Worm (Caenorhabditis elegans): ENCODE measurements around the gene pals-33.

pals-33 gene

DNA sequence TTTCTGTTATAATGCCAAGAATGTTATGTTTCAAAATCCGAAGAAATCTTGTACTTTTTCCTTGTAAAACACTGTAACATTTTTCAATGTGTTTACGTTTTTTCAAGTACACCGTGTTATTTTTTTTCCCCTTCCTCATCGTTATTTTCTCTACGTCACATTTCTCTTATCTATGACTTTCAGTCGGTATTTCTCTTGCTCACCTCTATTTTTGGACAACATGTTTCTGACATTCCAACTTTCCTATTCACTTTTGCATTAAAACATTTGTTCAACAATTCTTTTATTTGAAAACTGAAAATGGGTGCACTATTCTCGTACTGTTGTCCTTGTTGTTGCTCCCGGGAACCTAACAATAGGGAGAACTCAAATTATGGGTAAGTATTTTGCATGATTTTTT, at the start of gene pals-33:
TSS of gene pals-33 (plus strand) at position 301 of the 400 bp plus-strand sequence.
- no peak for TF ChIP-seq unc-62 (GFP tag; optimal IDR thresholded peaks at IDR 0.05)

DNA sequence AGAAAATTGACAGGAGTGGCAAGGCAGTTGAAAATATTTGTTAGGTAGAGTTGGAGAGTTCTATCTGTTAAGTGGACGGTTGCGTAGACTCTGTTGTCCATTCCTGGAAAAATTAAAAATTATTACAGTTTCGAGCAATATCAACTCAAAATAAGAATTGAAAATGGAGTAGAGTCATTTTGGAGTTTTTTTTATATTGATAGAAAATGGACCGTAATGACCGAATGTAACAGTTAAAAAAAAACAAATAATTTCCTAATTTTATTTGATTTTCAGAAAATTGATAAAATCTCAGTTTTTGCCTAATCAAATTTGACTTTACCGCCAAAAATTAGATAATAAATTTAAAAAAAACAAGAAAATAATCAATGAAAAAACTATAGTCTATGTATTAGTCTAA, 46.2 kb upstream of the pals-33 start, which contains the start of gene F59B1.4:
TSS of gene F59B1.4 (minus strand) at position 101 of the 400 bp plus-strand sequence.
- no peak for TF ChIP-seq unc-62 (GFP tag; optimal IDR thresholded peaks at IDR 0.05)

DNA sequence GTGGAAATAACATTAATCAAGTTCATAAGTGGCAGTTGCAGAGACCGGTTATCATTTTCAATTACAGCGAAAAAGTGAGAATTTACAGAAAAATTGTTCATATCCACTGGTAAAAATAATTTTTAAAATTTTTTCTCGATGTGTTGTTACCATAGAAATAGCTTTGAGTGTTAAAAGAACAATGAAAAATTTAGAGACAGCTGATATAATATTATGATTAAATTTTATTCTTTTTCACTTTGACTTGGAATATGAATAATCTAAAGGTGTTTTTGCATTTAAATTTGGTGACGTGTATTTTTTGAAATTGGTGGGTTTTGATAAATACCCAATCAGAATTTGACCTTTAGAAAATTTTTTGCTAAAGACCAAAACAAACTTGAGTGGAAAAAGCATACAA, 41.6 kb upstream of the pals-33 start, which contains the start of gene F59B1.6:
TSS of gene F59B1.6 (minus strand) at position 101 of the 400 bp plus-strand sequence.
- TF ChIP-seq unc-62 (GFP tag; optimal IDR thresholded peaks at IDR 0.05) = no peak

DNA sequence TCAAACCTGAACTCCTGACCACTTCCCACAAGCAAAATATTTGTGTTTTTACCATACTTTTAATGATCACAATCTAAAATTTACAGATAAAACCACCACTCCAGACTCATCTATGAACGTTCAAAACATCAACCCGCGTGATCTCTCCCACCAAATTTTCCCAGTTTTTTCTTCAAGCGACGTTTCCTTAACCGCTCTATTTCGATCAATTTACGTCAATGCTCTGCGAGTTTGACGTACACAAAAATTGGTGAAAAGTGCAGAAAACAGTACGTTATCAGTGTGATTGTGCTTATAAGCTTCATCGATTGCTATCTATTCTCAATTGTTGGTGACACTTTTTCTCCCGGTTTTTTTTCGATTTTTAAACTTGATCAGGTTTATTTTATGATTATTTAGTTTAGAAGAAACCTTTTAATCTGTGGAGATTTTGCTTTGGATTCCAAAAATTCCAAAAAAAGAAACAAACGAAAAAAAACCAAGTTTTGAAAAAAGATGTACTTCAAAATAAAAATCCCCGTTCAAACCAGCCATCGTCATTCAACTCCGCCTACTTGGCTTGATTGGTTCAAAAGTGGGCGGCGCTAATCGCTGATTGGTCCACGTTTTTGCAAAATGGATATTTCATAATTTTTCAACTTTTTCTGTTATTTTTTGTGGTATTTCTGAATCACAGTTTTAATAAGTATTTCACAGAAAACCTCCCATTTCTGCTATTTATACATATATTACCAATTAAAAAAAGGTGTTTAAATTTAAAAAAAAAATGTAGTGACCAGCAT, 40.7 kb upstream of the pals-33 start:
- no peak for TF ChIP-seq unc-62 (GFP tag; optimal IDR thresholded peaks at IDR 0.05)

DNA sequence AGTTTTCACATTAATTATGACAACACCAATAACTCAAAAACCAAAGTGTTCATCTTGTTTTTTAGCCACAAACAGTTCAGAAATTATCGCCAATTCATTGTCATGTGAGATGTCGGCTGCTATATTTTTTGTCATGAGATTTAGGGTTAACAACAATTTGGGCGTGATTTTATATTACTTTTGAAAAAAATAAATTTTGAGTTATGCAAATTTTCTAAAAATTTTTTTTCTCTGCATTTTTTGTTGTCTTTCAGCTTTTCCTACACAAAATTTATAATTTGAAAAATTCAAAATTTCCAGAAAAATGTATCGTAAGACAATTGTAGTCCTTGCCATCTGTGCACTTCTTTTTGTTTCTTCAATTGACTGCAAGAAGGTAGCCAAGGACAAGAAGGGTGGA, 40.1 kb upstream of the pals-33 start, which contains the start of gene F59B1.2:
TSS of gene F59B1.2 (plus strand) at position 301 of the 400 bp plus-strand sequence.
- TF ChIP-seq unc-62 (GFP tag; optimal IDR thresholded peaks at IDR 0.05) = no peak

DNA sequence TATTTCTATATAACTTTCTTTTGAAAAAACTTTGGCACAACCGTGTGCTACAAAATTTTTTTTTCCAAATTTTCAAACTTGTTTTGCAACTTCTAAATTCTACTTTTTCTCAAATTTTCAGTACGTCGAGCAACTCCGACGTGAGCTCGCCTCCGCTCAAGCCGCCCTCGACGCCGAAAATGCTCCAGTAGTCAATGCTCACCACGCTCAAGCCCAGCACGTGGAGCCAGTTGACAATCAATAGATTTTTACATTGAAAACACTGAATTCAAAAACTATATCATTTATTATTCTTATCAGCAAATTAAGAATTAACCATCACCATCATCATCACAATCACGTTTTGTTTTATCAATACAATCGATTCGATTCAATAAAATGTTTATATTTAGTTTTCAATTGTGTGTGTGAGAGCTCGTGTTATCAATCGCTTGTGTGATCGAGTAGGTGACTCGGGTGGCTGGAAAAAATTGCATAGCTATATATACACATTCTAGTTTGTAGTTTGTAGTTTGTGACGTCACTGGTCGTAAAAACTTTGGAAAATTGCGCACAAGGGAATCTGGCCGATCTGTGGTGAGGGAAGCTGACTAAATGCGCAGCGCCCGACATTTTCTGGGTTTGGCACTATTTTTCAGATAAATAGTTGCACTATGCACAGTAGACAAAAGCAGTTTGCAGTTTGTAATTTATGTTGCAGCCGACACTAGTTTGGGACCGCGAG, 38.7 kb upstream of the pals-33 start:
- no peak for TF ChIP-seq unc-62 (GFP tag; optimal IDR thresholded peaks at IDR 0.05)

DNA sequence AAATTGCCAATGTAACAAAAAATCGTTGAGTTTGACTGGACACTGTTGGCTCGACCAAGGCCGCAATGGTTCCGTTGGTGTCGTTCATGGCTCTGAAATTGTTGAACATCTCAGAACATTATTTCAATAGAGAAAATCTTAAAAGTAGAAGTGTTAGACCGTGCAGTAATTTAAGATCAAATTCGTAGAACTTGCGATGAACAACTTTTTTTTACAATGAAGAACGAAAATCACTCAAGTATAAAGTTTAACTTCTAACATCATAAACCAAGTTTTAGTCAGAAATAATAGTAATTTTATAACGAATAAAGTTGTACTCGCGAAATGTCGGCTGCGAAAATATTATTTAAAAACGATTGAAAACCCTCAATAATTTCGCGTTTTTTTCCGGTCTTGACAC, 36.1 kb upstream of the pals-33 start, which contains the start of gene srx-41:
TSS of gene srx-41 (minus strand) at position 101 of the 400 bp plus-strand sequence.
- no peak for TF ChIP-seq unc-62 (GFP tag; optimal IDR thresholded peaks at IDR 0.05)

DNA sequence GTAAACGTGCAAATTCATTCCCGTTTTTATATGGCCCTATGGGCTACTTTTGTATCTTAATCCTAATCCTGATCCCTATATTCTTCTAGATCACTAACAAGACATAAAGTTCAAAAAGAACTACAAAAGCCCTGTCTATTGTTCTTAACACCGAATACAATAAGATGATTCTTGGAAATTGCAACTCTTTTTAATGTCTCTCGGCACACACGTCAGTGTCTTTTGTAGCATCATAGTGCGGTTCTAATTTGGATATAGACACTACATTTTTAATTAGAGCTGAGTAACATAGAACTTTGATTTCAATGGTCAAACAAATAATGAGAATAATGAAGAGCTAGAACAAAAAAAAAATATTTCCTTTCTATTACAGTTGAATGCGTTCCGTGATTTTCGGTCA, 33.3 kb upstream of the pals-33 start:
- no peak for TF ChIP-seq unc-62 (GFP tag; optimal IDR thresholded peaks at IDR 0.05)

DNA sequence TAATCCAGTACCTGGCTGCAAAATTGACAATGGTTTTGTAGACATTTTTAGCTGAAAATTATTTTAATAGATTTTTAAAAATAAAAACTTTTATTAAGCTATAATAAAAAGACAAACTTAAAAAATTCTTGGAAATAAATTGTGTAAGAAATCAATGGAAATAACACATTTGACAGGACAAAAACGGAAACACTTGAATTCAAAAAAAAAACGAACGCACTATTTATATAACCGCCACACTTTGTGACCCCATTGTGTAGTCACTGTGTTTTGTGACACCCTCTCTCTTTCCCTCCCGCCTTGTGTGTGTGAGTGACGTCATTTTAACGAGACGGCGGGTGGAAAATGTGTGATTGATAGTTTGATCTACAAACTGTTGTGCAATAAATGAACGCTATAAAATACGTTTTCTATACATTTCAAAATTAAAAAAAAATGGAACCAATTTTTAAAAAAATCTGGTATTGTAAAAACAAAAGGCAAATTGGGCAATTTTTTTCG, 28.9 kb upstream of the pals-33 start, which contains the start of gene F59B1.8:
TSS of gene F59B1.8 (minus strand) at position 51 of the 501 bp plus-strand sequence.
- no peak for TF ChIP-seq unc-62 (GFP tag; optimal IDR thresholded peaks at IDR 0.05)

DNA sequence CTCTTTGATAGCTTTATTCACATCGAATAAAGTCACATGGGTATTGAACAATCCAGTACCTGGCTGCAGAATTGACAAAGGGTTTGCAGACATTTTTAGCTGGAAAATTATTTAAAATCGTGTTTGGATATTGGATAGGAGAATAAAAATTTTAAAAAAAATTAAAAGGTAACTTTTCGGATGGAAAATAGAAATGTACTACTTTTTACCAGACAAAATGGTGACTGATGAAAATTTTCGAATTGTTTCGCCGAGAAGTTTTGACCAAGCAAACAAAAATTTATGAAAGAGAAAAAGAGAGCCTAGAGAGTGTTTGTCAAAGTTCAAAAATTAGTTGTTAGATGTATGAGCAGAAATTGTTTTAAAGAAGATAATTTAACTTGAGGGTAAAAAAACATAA, 25.3 kb upstream of the pals-33 start, which contains the start of gene F59B1.10:
TSS of gene F59B1.10 (minus strand) at position 101 of the 400 bp plus-strand sequence.
- TF ChIP-seq unc-62 (GFP tag; optimal IDR thresholded peaks at IDR 0.05) = no peak

DNA sequence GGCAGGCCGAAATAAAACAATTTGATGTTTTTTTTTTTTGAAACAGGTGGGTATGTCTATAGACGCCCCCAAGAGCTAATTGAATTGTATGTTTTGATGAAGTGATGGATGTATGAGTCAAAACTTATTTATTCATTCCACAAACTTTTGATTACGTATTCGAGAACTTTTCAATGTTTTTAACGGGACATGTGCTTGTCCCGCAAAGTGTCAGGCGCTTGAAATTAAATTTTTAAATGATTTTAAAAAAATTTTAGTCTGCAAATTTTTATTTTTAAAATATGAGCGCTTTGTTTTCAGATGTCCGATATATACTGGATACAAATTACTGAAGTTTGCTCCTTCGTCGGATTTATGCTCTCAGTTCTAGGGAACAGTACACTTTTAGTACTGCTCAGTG, 23.7 kb upstream of the pals-33 start, which contains the start of gene str-114:
TSS of gene str-114 (plus strand) at position 301 of the 400 bp plus-strand sequence.
- TF ChIP-seq unc-62 (GFP tag; optimal IDR thresholded peaks at IDR 0.05) = no peak

DNA sequence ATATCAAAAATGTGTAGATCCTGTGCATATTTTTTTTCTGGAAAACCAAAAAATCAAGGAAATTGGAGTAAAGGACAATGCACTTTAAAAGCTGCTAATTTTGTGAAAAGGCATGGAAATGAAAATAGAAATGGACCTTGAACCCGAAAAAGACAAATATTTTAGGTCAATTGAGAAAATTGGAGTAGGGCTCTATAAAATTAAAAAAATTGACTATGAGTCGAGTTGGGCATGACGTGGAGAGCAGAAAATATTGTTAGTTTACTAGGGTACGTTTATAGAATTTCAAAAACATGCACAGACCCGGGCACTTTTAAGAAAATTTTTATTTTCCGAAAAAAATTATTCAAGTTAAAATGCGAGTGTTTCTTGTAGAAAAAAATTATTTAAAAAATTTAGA, 13.7 kb upstream of the pals-33 start, which contains the start of gene acr-23:
TSS of gene acr-23 (minus strand) at position 101 of the 400 bp plus-strand sequence.
- no peak for TF ChIP-seq unc-62 (GFP tag; optimal IDR thresholded peaks at IDR 0.05)

DNA sequence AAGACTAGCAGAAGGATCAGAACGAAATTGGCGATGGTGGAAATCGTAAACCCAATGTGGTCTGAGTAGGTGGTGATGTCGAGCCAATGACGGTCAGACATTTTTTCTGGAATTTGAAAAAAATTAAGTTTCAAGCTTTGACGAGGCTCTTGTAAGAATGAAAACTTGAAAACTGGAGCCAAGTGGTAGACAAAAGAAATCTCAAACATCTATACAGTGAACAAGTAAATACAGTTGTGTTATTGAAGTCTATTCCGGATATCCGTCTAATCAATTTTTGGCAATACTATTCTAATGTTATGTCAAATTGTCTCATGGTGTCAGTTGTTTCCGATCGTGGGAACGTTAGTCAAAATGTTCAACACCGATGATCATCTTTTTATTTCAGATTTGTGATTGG, 6.3 kb upstream of the pals-33 start, which contains the start of gene str-113:
TSS of gene str-113 (minus strand) at position 101 of the 400 bp plus-strand sequence.
- no peak for TF ChIP-seq unc-62 (GFP tag; optimal IDR thresholded peaks at IDR 0.05)

DNA sequence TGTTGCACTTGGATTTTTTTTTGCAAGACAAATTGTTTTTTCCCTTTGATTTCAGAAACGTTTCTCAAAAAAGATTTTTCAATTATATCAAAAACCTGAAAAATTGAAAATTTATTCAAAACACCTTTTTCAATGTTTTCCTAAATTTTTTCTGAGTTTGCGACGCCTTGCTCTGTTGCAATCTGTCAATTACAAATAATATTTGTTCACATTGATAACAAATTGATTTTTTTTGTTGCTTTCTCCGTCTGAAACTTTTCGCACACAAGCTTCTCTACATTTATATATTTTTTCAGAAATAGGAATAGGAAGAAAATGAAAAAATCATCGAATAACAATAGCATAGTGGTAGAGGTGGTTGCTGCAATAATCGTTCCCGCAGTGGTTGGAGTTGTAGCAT, 4.7 kb upstream of the pals-33 start, which contains the start of gene Y39H10B.2:
TSS of gene Y39H10B.2 (plus strand) at position 301 of the 400 bp plus-strand sequence.
- no peak for TF ChIP-seq unc-62 (GFP tag; optimal IDR thresholded peaks at IDR 0.05)

DNA sequence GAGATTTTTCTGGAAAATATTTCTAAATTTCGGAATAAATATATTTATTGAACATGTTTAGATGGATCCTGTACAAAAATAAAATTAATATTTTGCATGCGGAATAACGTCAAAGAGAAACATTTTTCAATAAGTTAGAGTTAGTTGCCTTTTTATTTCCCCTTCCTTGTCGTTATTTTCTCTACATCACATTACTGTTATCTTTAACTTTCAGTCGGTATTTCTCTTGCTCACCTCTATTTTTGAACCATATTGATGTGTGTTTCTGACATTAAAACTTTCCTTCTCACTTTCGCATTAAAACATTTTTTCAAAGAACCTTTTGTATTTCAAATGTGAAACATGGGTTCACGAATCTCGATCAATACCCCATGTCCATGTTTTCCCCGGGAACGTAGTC, 2.7 kb upstream of the pals-33 start, which contains the start of gene Y39H10B.3:
TSS of gene Y39H10B.3 (plus strand) at position 301 of the 400 bp plus-strand sequence.
- TF ChIP-seq unc-62 (GFP tag; optimal IDR thresholded peaks at IDR 0.05) = no peak

DNA sequence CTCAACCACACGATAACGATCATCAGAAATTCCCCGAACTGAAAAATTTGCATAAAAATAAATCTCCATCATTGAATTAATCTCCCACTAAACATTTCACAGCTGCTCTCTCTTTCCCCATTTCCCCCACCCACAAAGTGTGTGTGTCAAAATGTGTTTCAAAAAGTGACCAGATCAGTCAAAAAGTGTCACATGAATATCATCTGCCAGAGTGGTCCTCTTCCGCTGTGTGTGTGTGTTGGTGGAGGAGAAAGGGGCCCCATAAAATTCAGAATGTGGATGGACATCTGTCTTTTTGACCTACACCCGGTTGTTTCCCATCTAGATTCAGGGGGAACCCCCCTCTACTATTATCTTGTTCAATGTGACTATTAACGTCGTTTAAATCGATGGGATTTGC, 4.0 kb downstream of the pals-33 start:
- TF ChIP-seq unc-62 (GFP tag; optimal IDR thresholded peaks at IDR 0.05) = no peak

All from whole organism, dauer.